Fruit fly (Drosophila melanogaster) whole organism, prepupa: ENCODE data around the gene CG32299.

Source experiments
- Blimp-1 ChIP-seq: fragments of 200-800 bp; sonication (Bioruptor generic); optimal IDR thresholded peaks from 3 replicates; lab custom pipeline; 2017; ENCODE audit warnings: missing biosample characterization, missing genetic modification characterization, mild to moderate bottlenecking, moderate library complexity, missing genetic modification reagents
- CG10631 ChIP-seq: fragments of 200-800 bp; sonication (Bioruptor generic); optimal IDR thresholded peaks from 2 replicates; lab custom pipeline; 2016; ENCODE audit warnings: missing biosample characterization, missing genetic modification characterization
- CG10669 ChIP-seq: fragments of 200-800 bp; sonication (Bioruptor generic); optimal IDR thresholded peaks from 3 replicates; lab custom pipeline; 2018; ENCODE audit warnings: missing biosample characterization, mild to moderate bottlenecking, missing genetic modification characterization, moderate library complexity
- CG11762 ChIP-seq: fragments of 200-800 bp; sonication (Bioruptor generic); optimal IDR thresholded peaks from 3 replicates; lab custom pipeline; 2016; ENCODE audit warnings: missing biosample characterization, missing genetic modification characterization; ENCODE audit not compliant: insufficient read depth
- CG11902 ChIP-seq: fragments of 200-800 bp; sonication (Bioruptor generic); optimal IDR thresholded peaks from 3 replicates; lab custom pipeline; 2016; ENCODE audit warnings: missing biosample characterization, missing genetic modification characterization
- CG15336 ChIP-seq: fragments of 200-800 bp; sonication (Bioruptor generic); IDR thresholded peaks from 2 replicates; pipeline ENCODE4 v1.3.6; 2022; ENCODE audit warnings: missing biosample characterization, missing genetic modification characterization
- CG1621 ChIP-seq: fragments of 200-800 bp; sonication (Bioruptor generic); optimal IDR thresholded peaks from 3 replicates; lab custom pipeline; 2018; ENCODE audit warnings: missing biosample characterization, mild to moderate bottlenecking, missing genetic modification characterization
- CG3032 ChIP-seq: fragments of 200-800 bp; optimal IDR thresholded peaks from 2 replicates; lab custom pipeline; 2019; ENCODE audit warnings: missing biosample characterization, mild to moderate bottlenecking, missing genetic modification characterization, moderate library complexity
- CG32006 ChIP-seq: fragments of 200-800 bp; sonication (Bioruptor generic); optimal IDR thresholded peaks from 3 replicates; lab custom pipeline; 2017; ENCODE audit warnings: missing biosample characterization, mild to moderate bottlenecking, missing genetic modification characterization
- CG34406 ChIP-seq: fragments of 200-800 bp; sonication (Bioruptor generic); optimal IDR thresholded peaks from 3 replicates; lab custom pipeline; 2016; ENCODE audit warnings: missing biosample characterization, missing genetic modification characterization
- CG6276 ChIP-seq: fragments of 200-800 bp; sonication (Bioruptor generic); optimal IDR thresholded peaks from 2 replicates; lab custom pipeline; 2017; ENCODE audit warnings: missing biosample characterization, mild to moderate bottlenecking, missing genetic modification characterization
- CG6792 ChIP-seq: fragments of 200-800 bp; sonication (Bioruptor generic); optimal IDR thresholded peaks from 3 replicates; lab custom pipeline; 2016; ENCODE audit warnings: missing biosample characterization, missing genetic modification characterization
- CG6808 ChIP-seq: fragments of 200-800 bp; sonication (Bioruptor generic); optimal IDR thresholded peaks from 3 replicates; lab custom pipeline; 2017; ENCODE audit warnings: missing biosample characterization, missing genetic modification characterization, mild to moderate bottlenecking, moderate library complexity, missing genetic modification reagents
- CG6854 ChIP-seq: fragments of 200-800 bp; sonication (Bioruptor generic); optimal IDR thresholded peaks from 2 replicates; lab custom pipeline; 2017; ENCODE audit warnings: missing biosample characterization, mild to moderate bottlenecking, missing genetic modification characterization
- CG8119 ChIP-seq: fragments of 200-800 bp; sonication (Bioruptor generic); IDR thresholded peaks from 3 replicates; pipeline ENCODE4 v1.3.6; 2022; ENCODE audit warnings: missing biosample characterization, missing genetic modification characterization
- CG8319 ChIP-seq: fragments of 200-800 bp; sonication (Bioruptor generic); optimal IDR thresholded peaks from 3 replicates; lab custom pipeline; 2016; ENCODE audit warnings: missing biosample characterization, missing genetic modification characterization
- CG9139 ChIP-seq: fragments of 200-800 bp; sonication (Bioruptor generic); optimal IDR thresholded peaks from 3 replicates; lab custom pipeline; 2017; ENCODE audit warnings: missing biosample characterization, mild to moderate bottlenecking, missing genetic modification characterization
- Eip75B ChIP-seq: fragments of 200-800 bp; sonication (Bioruptor generic); optimal IDR thresholded peaks from 3 replicates; lab custom pipeline; 2016; ENCODE audit warnings: missing biosample characterization, missing genetic modification characterization
- Eip78C ChIP-seq: fragments of 200-800 bp; sonication (Bioruptor generic); peaks from one replicate; lab custom pipeline; 2016; ENCODE audit warnings: missing biosample characterization, missing genetic modification characterization
- Ets21C ChIP-seq: fragments of 200-800 bp; sonication (Bioruptor generic); optimal IDR thresholded peaks from 3 replicates; lab custom pipeline; 2016; ENCODE audit warnings: missing biosample characterization, missing genetic modification characterization
- Ets96B ChIP-seq: fragments of 200-800 bp; optimal IDR thresholded peaks from 2 replicates; lab custom pipeline; 2019; ENCODE audit warnings: missing biosample characterization, mild to moderate bottlenecking, missing genetic modification characterization, moderate library complexity
- Gug ChIP-seq: fragments of 200-800 bp; sonication (Bioruptor generic); IDR thresholded peaks from 2 replicates; pipeline ENCODE4 v1.3.6; 2022; ENCODE audit warnings: missing biosample characterization, missing genetic modification characterization
- Hr4 ChIP-seq: fragments of 200-800 bp; sonication (Bioruptor generic); optimal IDR thresholded peaks from 3 replicates; lab custom pipeline; 2016; ENCODE audit warnings: missing biosample characterization, missing genetic modification characterization
- Lpt ChIP-seq: fragments of 200-800 bp; sonication (Bioruptor generic); optimal IDR thresholded peaks from 3 replicates; lab custom pipeline; 2016; ENCODE audit warnings: missing biosample characterization, missing genetic modification characterization
- OdsH ChIP-seq: fragments of 200-800 bp; sonication (Bioruptor generic); optimal IDR thresholded peaks from 3 replicates; lab custom pipeline; 2016; ENCODE audit warnings: missing biosample characterization, missing genetic modification characterization
- Smox ChIP-seq: fragments of 200-800 bp; sonication (Bioruptor generic); optimal IDR thresholded peaks from 3 replicates; lab custom pipeline; 2016; ENCODE audit warnings: missing biosample characterization, missing genetic modification characterization
- Sox14 ChIP-seq: fragments of 200-800 bp; sonication (Bioruptor generic); optimal IDR thresholded peaks from 3 replicates; lab custom pipeline; 2016; ENCODE audit warnings: missing biosample characterization, missing genetic modification characterization
- achi ChIP-seq: fragments of 200-800 bp; sonication (Bioruptor generic); optimal IDR thresholded peaks from 3 replicates; lab custom pipeline; 2016; ENCODE audit warnings: missing biosample characterization, missing genetic modification characterization
- acj6 ChIP-seq: fragments of 200-800 bp; sonication (Bioruptor generic); optimal IDR thresholded peaks from 3 replicates; lab custom pipeline; 2016; ENCODE audit warnings: missing biosample characterization, missing genetic modification characterization
- cyc ChIP-seq: fragments of 200-800 bp; sonication (Bioruptor generic); optimal IDR thresholded peaks from 3 replicates; lab custom pipeline; 2016; ENCODE audit warnings: missing biosample characterization, missing genetic modification characterization
- dac ChIP-seq: fragments of 200-800 bp; sonication (Bioruptor generic); optimal IDR thresholded peaks from 2 replicates; lab custom pipeline; 2017; ENCODE audit warnings: missing biosample characterization, mild to moderate bottlenecking, missing genetic modification characterization
- dsx ChIP-seq: fragments of 200-800 bp; optimal IDR thresholded peaks from 3 replicates; lab custom pipeline; 2019; ENCODE audit warnings: missing biosample characterization, mild to moderate bottlenecking, missing genetic modification characterization, moderate library complexity; ENCODE audit not compliant: poor library complexity, severe bottlenecking
- esn ChIP-seq: fragments of 200-800 bp; sonication (Bioruptor generic); optimal IDR thresholded peaks from 2 replicates; lab custom pipeline; 2016; ENCODE audit warnings: missing biosample characterization, mild to moderate bottlenecking, missing genetic modification characterization, moderate library complexity
- fd85E ChIP-seq: fragments of 200-800 bp; sonication (Bioruptor generic); optimal IDR thresholded peaks from 3 replicates; lab custom pipeline; 2016; ENCODE audit warnings: missing biosample characterization, missing genetic modification characterization
- fkh ChIP-seq: fragments of 200-800 bp; sonication (Bioruptor generic); optimal IDR thresholded peaks from 3 replicates; lab custom pipeline; 2017; ENCODE audit warnings: missing biosample characterization, mild to moderate bottlenecking, missing genetic modification characterization, moderate library complexity
- pdm3 ChIP-seq: fragments of 200-800 bp; sonication (Bioruptor generic); optimal IDR thresholded peaks from 3 replicates; lab custom pipeline; 2016; ENCODE audit warnings: missing biosample characterization, missing genetic modification characterization
- spab ChIP-seq: fragments of 200-800 bp; sonication (Bioruptor generic); optimal IDR thresholded peaks from 2 replicates; lab custom pipeline; 2017; ENCODE audit warnings: missing biosample characterization, mild to moderate bottlenecking, missing genetic modification characterization, missing genetic modification reagents
- svp ChIP-seq: fragments of 200-800 bp; sonication (Bioruptor generic); peaks from one replicate; lab custom pipeline; 2016; ENCODE audit warnings: missing biosample characterization, missing genetic modification characterization
- topi ChIP-seq: fragments of 200-800 bp; sonication (Bioruptor generic); optimal IDR thresholded peaks from 3 replicates; lab custom pipeline; 2016; ENCODE audit warnings: missing biosample characterization, missing genetic modification characterization
- vri ChIP-seq: fragments of 200-800 bp; sonication (Bioruptor generic); optimal IDR thresholded peaks from 3 replicates; lab custom pipeline; 2016; ENCODE audit warnings: missing biosample characterization, mild to moderate bottlenecking, missing genetic modification characterization

CG32299 gene

DNA sequence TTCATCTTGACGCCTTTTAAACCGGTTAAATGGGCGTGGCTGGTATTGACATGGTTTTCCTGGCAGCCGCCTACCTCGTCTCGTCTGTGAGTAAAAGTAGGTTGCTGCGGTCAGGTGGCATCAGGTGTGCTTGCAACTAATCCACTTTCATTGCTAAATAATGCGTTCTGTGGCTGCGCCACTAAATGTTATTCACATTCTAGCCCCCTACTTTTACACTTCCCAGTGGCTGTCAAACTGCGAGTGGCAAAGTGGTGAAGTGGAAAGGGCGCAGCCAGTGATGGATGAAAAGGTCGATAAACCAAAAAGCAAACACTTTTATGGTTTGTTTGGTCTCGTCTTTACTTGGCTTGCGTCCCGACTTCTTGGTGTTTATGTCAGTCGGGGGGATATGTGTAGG, 34.9 kb upstream of the CG32299 start:
- TF ChIP-seq Eip78C (GFP tag; lab: Kevin White, UChicago) = peak; percentile 18
- no peak for TF ChIP-seq Ets96B (tag; lab: Kevin White, UChicago)
- no peak for TF ChIP-seq cyc (GFP tag; lab: Kevin White, UChicago)
- TF ChIP-seq CG15336 (GFP tag; lab: Robert Waterston, UW) = no peak
- no peak for TF ChIP-seq CG6276 (GFP tag; lab: Kevin White, UChicago)
- TF ChIP-seq dac (GFP tag; lab: Kevin White, UChicago) = no peak
- TF ChIP-seq CG6808 = no peak
- TF ChIP-seq CG34406 = no peak

dm6 chr3L:2424094-2424493, 33.3 kb upstream of the CG32299 start:
- peak; percentile 0 for TF ChIP-seq CG32006 (GFP tag; lab: Kevin White, UChicago)
- peak; percentile 87 for TF ChIP-seq svp
- no peak for TF ChIP-seq CG8119 (GFP tag; lab: Robert Waterston, UW)
- TF ChIP-seq, all 60 proteins: peak for 2

- TF ChIP-seq Gug (GFP tag; lab: Robert Waterston, UW) (no peak), Ets21C (GFP tag; lab: Kevin White, UChicago) (no peak), CG8319 (no peak), topi (GFP tag; lab: Kevin White, UChicago) (no peak), vri (GFP tag; lab: Kevin White, UChicago) (no peak), pdm3 (GFP tag; lab: Kevin White, UChicago) (no peak), fd85E (GFP tag; lab: Kevin White, UChicago) (no peak), CG9139 (GFP tag; lab: Kevin White, UChicago) (no peak), acj6 (no peak), CG6792 (GFP tag; lab: Kevin White, UChicago) (no peak), CG1621 (tag; lab: Kevin White, UChicago) (no peak), CG11762 (GFP tag; lab: Kevin White, UChicago) (no peak), CG6854 (GFP tag; lab: Kevin White, UChicago) (no peak), CG3032 (no peak), esn (GFP tag; lab: Kevin White, UChicago) (no peak), Blimp-1 (GFP tag; lab: Kevin White, UChicago) (no peak), CG11902 (GFP tag; lab: Kevin White, UChicago) (no peak), CG34406 (no peak), Ets96B (tag; lab: Kevin White, UChicago) (no peak), Sox14 (no peak)
Measured at dm6 chr3L:2423572-2423971, 32.8 kb upstream of the CG32299 start.

dm6 chr3L:2422763-2423162, 32.0 kb upstream of the CG32299 start:
- TF ChIP-seq Eip75B (GFP tag; lab: Kevin White, UChicago) (no peak), CG32006 (GFP tag; lab: Kevin White, UChicago) (no peak), CG6808 (no peak), spab (no peak), Blimp-1 (GFP tag; lab: Kevin White, UChicago) (no peak)
- TF ChIP-seq, all 60 proteins: peak for 0

dm6 chr3L:2421138-2421537, 30.3 kb upstream of the CG32299 start:
- no peak for TF ChIP-seq CG9139 (GFP tag; lab: Kevin White, UChicago)
- TF ChIP-seq fkh (GFP tag; lab: Kevin White, UChicago) = peak; percentile 0
- TF ChIP-seq, all 60 proteins: peak for 1

DNA sequence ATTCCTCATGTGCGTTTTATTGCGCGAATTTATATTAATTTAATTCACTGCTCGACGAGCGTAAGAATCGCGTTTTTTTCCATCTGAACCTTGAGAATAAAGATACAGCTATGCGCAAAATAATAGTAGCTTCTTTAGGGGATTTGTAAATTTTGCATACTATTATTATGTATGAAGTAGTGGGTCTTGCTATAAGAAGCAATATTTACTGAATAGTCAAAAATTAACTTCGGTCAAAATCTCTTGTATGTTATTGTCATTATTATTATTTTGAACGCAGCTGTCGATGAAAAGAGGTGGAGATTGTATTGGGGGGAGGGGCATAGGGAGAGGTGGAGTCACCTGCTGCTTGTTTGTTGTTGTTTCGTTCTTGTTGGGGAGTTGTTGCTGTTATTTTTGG, 28.0 kb upstream of the CG32299 start:
- TF ChIP-seq CG6276 (GFP tag; lab: Kevin White, UChicago) (peak; percentile 75), fd85E (GFP tag; lab: Kevin White, UChicago) (peak; percentile 85), Hr4 (peak; percentile 65), svp (peak; percentile 99), CG10669 (GFP tag; lab: Kevin White, UChicago) (peak; percentile 96), Smox (peak; percentile 83), achi (GFP tag; lab: Kevin White, UChicago) (peak; percentile 77), CG6792 (GFP tag; lab: Kevin White, UChicago) (peak; percentile 82), CG6854 (GFP tag; lab: Kevin White, UChicago) (peak; percentile 89), OdsH (GFP tag; lab: Kevin White, UChicago) (peak; percentile 76), dac (GFP tag; lab: Kevin White, UChicago) (no peak), CG32006 (GFP tag; lab: Kevin White, UChicago) (peak; percentile 73), cyc (GFP tag; lab: Kevin White, UChicago) (peak; percentile 95), CG6808 (peak; percentile 90), Lpt (peak; percentile 63), Eip78C (GFP tag; lab: Kevin White, UChicago) (peak; percentile 99), vri (GFP tag; lab: Kevin White, UChicago) (peak; percentile 66), acj6 (peak; percentile 80), Eip75B (GFP tag; lab: Kevin White, UChicago) (peak; percentile 90), CG10631 (GFP tag; lab: Kevin White, UChicago) (peak; percentile 75), dsx (GFP tag; lab: Kevin White, UChicago) (peak; percentile 90)
